Worm (Caenorhabditis elegans) whole organism, L4/young adult: ENCODE measurements around the gene mlp-1.

Experiments
- W03F9.2 ChIP-seq: fragments of 150-350 bp; optimal IDR thresholded peaks from 2 replicates; lab custom pipeline; 2014; ENCODE audit warnings: missing biosample characterization, missing genetic modification characterization
- dao-5 ChIP-seq: sonication (generic microtip); optimal IDR thresholded peaks from 2 replicates; lab custom pipeline; 2016; ENCODE audit warnings: missing genotype, missing genetic modification characterization, moderate library complexity, missing compliant biosample characterization
- him-1 ChIP-seq: sonication (generic microtip); optimal IDR thresholded peaks from 2 replicates; lab custom pipeline; 2016; ENCODE audit warnings: missing genotype, missing genetic modification reagents, missing genetic modification characterization, missing compliant biosample characterization

- TF ChIP-seq W03F9.2 (no peak), dao-5 (tag; lab: Kevin White, UChicago) (no peak), him-1 (tag; lab: Kevin White, UChicago) (peak; percentile 4)
These were observed 16.5 kb upstream of the mlp-1 start, which contains the start of gene T04C9.2 for ce11 chrIII:5991142-5991930.
